Fruit fly (Drosophila melanogaster) whole organism: ENCODE measurements around the gene CG46310.

Source experiments
- Dll ChIP-seq: fragments of >200 bp; optimal IDR thresholded peaks from 2 replicates; lab custom pipeline; 2017
- pan ChIP-seq: fragments of >200 bp; optimal IDR thresholded peaks from 2 replicates; lab custom pipeline; 2017
- psq ChIP-seq: fragments of >200 bp; optimal IDR thresholded peaks from 2 replicates; lab custom pipeline; 2017
- usp ChIP-seq: fragments of >200 bp; optimal IDR thresholded peaks from 2 replicates; lab custom pipeline; 2017; ENCODE audit warnings: missing biosample characterization, missing genetic modification characterization, mixed read lengths

dm6 chr3R:23212764-23213163 is 39.1 kb downstream of the CG46310 start:
- TF ChIP-seq pan (lab: Kevin White, UChicago) (no peak), Dll (lab: Kevin White, UChicago) (no peak), psq (lab: Kevin White, UChicago) (no peak), usp (no peak)
